Fruit fly (Drosophila melanogaster) whole organism, embryonic: Measurements from ENCODE around the gene CG33341.

Experiments
- Antp ChIP-seq: fragments of 200-800 bp; sonication (Bioruptor generic); optimal IDR thresholded peaks from 3 replicates; lab custom pipeline; 2016; ENCODE audit warnings: missing biosample characterization, missing genetic modification characterization
- CG10209 ChIP-seq: fragments of 200-800 bp; sonication (Bioruptor generic); optimal IDR thresholded peaks from 3 replicates; lab custom pipeline; 2017; ENCODE audit warnings: missing biosample characterization, mild to moderate bottlenecking, missing genetic modification characterization, missing genetic modification reagents
- CG1024 ChIP-seq: fragments of 200-800 bp; sonication (Bioruptor generic); IDR thresholded peaks from 2 replicates; pipeline ENCODE4 v1.3.6; 2022; ENCODE audit warnings: missing biosample characterization, missing genetic modification characterization
- CG10654 ChIP-seq: fragments of 200-800 bp; sonication (Bioruptor generic); optimal IDR thresholded peaks from 2 replicates; lab custom pipeline; 2016; ENCODE audit warnings: missing biosample characterization, missing genetic modification characterization
- CG10959 ChIP-seq: fragments of 200-800 bp; sonication (Bioruptor generic); IDR thresholded peaks from 2 replicates; pipeline ENCODE4 v1.3.6; 2022; ENCODE audit warnings: missing biosample characterization, missing genetic modification characterization
- CG10979 ChIP-seq: fragments of 200-800 bp; sonication (Bioruptor generic); optimal IDR thresholded peaks from 2 replicates; lab custom pipeline; 2018; ENCODE audit warnings: missing biosample characterization, mild to moderate bottlenecking, missing genetic modification characterization, moderate library complexity
- CG11247 ChIP-seq: fragments of 200-800 bp; sonication (Bioruptor generic); IDR thresholded peaks from 2 replicates; pipeline ENCODE4 v1.3.6; 2022; ENCODE audit warnings: missing biosample characterization, missing genetic modification characterization
- CG12744 ChIP-seq: fragments of 200-800 bp; sonication (Bioruptor generic); optimal IDR thresholded peaks from 2 replicates; lab custom pipeline; 2016; ENCODE audit warnings: missing biosample characterization, missing genetic modification characterization
- CG15073 ChIP-seq: fragments of 200-800 bp; sonication (Bioruptor generic); optimal IDR thresholded peaks from 2 replicates; lab custom pipeline; 2016; ENCODE audit warnings: missing biosample characterization, missing genetic modification characterization
- CG15601 ChIP-seq: fragments of 200-800 bp; sonication (Bioruptor generic); optimal IDR thresholded peaks from 3 replicates; lab custom pipeline; 2019; ENCODE audit warnings: missing biosample characterization, mild to moderate bottlenecking, missing genetic modification characterization, moderate library complexity
- CG16813 ChIP-seq: fragments of 200-800 bp; sonication (Bioruptor generic); IDR thresholded peaks from 3 replicates; pipeline ENCODE4 v1.3.6; 2022; ENCODE audit warnings: missing biosample characterization, missing genetic modification characterization; ENCODE audit not compliant: partially characterized antibody
- CG2129 ChIP-seq: fragments of 200-800 bp; sonication (Bioruptor generic); IDR thresholded peaks from 2 replicates; pipeline ENCODE4 v1.3.6; 2022; ENCODE audit warnings: missing biosample characterization, missing genetic modification characterization; ENCODE audit not compliant: partially characterized antibody
- CG31224 ChIP-seq: fragments of 200-800 bp; sonication (Bioruptor generic); IDR thresholded peaks from 2 replicates; pipeline ENCODE4 v1.3.6; 2022; ENCODE audit warnings: missing biosample characterization, missing genetic modification characterization
- CG31388 ChIP-seq: fragments of 200-800 bp; sonication (Bioruptor generic); optimal IDR thresholded peaks from 2 replicates; lab custom pipeline; 2016; ENCODE audit warnings: missing biosample characterization, missing genetic modification characterization
- CG31441 ChIP-seq: fragments of 200-800 bp; sonication (Bioruptor generic); IDR thresholded peaks from 2 replicates; pipeline ENCODE4 v1.3.6; 2022; ENCODE audit warnings: missing biosample characterization, missing genetic modification characterization
- CG32772 ChIP-seq: fragments of 200-800 bp; sonication (Bioruptor generic); IDR thresholded peaks from 2 replicates; pipeline ENCODE4 v1.3.6; 2022; ENCODE audit warnings: missing biosample characterization, missing genetic modification characterization
- CG3995 ChIP-seq: fragments of 200-800 bp; sonication (Bioruptor generic); optimal IDR thresholded peaks from 3 replicates; lab custom pipeline; 2016; ENCODE audit warnings: missing biosample characterization, missing genetic modification characterization
- CG4328 ChIP-seq: fragments of 200-800 bp; sonication (Bioruptor generic); optimal IDR thresholded peaks from 3 replicates; lab custom pipeline; 2017; ENCODE audit warnings: missing biosample characterization, missing genetic modification reagents, missing genetic modification characterization
- CG4820 ChIP-seq: fragments of 200-800 bp; sonication (Bioruptor generic); optimal IDR thresholded peaks from 3 replicates; lab custom pipeline; 2016; ENCODE audit warnings: missing biosample characterization, missing genetic modification characterization
- CG5245 ChIP-seq: fragments of 200-800 bp; sonication (Bioruptor generic); optimal IDR thresholded peaks from 3 replicates; lab custom pipeline; 2016; ENCODE audit warnings: missing biosample characterization, missing genetic modification characterization
- CG6254 ChIP-seq: fragments of 200-800 bp; sonication (Bioruptor generic); optimal IDR thresholded peaks from 3 replicates; lab custom pipeline; 2017; ENCODE audit warnings: mild to moderate bottlenecking, missing biosample characterization, missing genetic modification reagents, missing genetic modification characterization
- CG8290 ChIP-seq, 3 experiments: fragments of 200-800 bp; sonication (Bioruptor generic); optimal IDR thresholded peaks; 2 replicates each; lab custom pipeline; 2016 to 2019; ENCODE audit warnings: missing biosample characterization in 3 of 3, missing genetic modification characterization in 3 of 3, mild to moderate bottlenecking in 2 of 3, moderate library complexity in 1 of 3
- CG9215 ChIP-seq: fragments of 200-800 bp; sonication (Bioruptor generic); IDR thresholded peaks from 2 replicates; pipeline ENCODE4 v1.3.6; 2022; ENCODE audit warnings: missing biosample characterization, missing genetic modification characterization
- Ets65A ChIP-seq: fragments of 200-800 bp; sonication (Bioruptor generic); peaks from one replicate; lab custom pipeline; 2016; ENCODE audit warnings: missing biosample characterization, missing genetic modification characterization
- Fer2 ChIP-seq: fragments of 200-800 bp; sonication (Bioruptor generic); optimal IDR thresholded peaks from 2 replicates; lab custom pipeline; 2018; ENCODE audit warnings: missing biosample characterization, mild to moderate bottlenecking, missing genetic modification characterization, moderate library complexity
- HHEX ChIP-seq: fragments of 200-800 bp; sonication (Bioruptor generic); optimal IDR thresholded peaks from 3 replicates; lab custom pipeline; 2017; ENCODE audit warnings: missing biosample characterization, mild to moderate bottlenecking, missing genetic modification characterization, missing genetic modification reagents
- HmgZ ChIP-seq: fragments of 200-800 bp; sonication (Bioruptor generic); optimal IDR thresholded peaks from 2 replicates; lab custom pipeline; 2018; ENCODE audit warnings: missing biosample characterization, mild to moderate bottlenecking, missing genetic modification characterization
- Hmx ChIP-seq: fragments of 200-800 bp; sonication (Bioruptor generic); optimal IDR thresholded peaks from 2 replicates; lab custom pipeline; 2016; ENCODE audit warnings: missing biosample characterization, missing genetic modification characterization
- Hr78 ChIP-seq, 2 experiments: fragments of 200-800 bp in 1 of 2; fragments of >200 bp in 1 of 2; sonication (Bioruptor generic) in 1 of 2; optimal IDR thresholded peaks; 2 replicates each; lab custom pipeline; 2017 to 2019; ENCODE audit warnings: missing biosample characterization in 2 of 2, missing genetic modification characterization in 2 of 2, mild to moderate bottlenecking in 1 of 2, moderate library complexity in 1 of 2
- Lpt ChIP-seq: fragments of >200 bp; optimal IDR thresholded peaks from 2 replicates; lab custom pipeline; 2018; ENCODE audit warnings: missing biosample characterization, missing genetic modification characterization
- ac ChIP-seq: fragments of 200-800 bp; sonication (Bioruptor generic); optimal IDR thresholded peaks from 3 replicates; lab custom pipeline; 2017; ENCODE audit warnings: missing biosample characterization, mild to moderate bottlenecking, missing genetic modification characterization
- bab2 ChIP-seq: fragments of 200-800 bp; sonication (Bioruptor generic); optimal IDR thresholded peaks from 2 replicates; lab custom pipeline; 2016; ENCODE audit warnings: missing biosample characterization, missing genetic modification characterization
- cg ChIP-seq: fragments of 200-800 bp; sonication (Bioruptor generic); optimal IDR thresholded peaks from 3 replicates; lab custom pipeline; 2019; ENCODE audit warnings: missing biosample characterization, mild to moderate bottlenecking, missing genetic modification characterization, moderate library complexity
- chinmo ChIP-seq: fragments of 200-800 bp; sonication (Bioruptor generic); IDR thresholded peaks from 4 replicates; pipeline ENCODE4 v1.3.6; 2022; ENCODE audit warnings: missing biosample characterization, missing genetic modification characterization; ENCODE audit not compliant: partially characterized antibody
- ewg ChIP-seq: fragments of 200-800 bp; sonication (Bioruptor generic); optimal IDR thresholded peaks from 3 replicates; lab custom pipeline; 2017; ENCODE audit warnings: mild to moderate bottlenecking, missing biosample characterization, missing genetic modification reagents, missing genetic modification characterization
- exex ChIP-seq: fragments of 200-800 bp; sonication (Bioruptor generic); optimal IDR thresholded peaks from 4 replicates; lab custom pipeline; 2018; ENCODE audit warnings: missing biosample characterization, mild to moderate bottlenecking, missing genetic modification characterization, moderate library complexity
- fd102C ChIP-seq: fragments of 200-800 bp; sonication (Bioruptor generic); optimal IDR thresholded peaks from 2 replicates; lab custom pipeline; 2018; ENCODE audit warnings: missing biosample characterization, mild to moderate bottlenecking, missing genetic modification characterization, moderate library complexity
- grau ChIP-seq: fragments of 200-800 bp; optimal IDR thresholded peaks from 3 replicates; lab custom pipeline; 2019; ENCODE audit warnings: missing biosample characterization, mild to moderate bottlenecking, missing genetic modification characterization, moderate library complexity
- inv ChIP-seq: fragments of 200-800 bp; sonication (Bioruptor generic); IDR thresholded peaks from 2 replicates; pipeline ENCODE4 v1.3.6; 2022; ENCODE audit warnings: missing biosample characterization, missing genetic modification characterization; ENCODE audit not compliant: partially characterized antibody
- lmd ChIP-seq: fragments of 200-800 bp; sonication (Bioruptor generic); IDR thresholded peaks from 2 replicates; pipeline ENCODE4 v1.3.6; 2022; ENCODE audit warnings: missing biosample characterization, missing genetic modification characterization
- lov ChIP-seq, 2 experiments: fragments of 200-800 bp in 1 of 2; fragments of >200 bp in 1 of 2; sonication (Bioruptor generic) in 1 of 2; IDR thresholded peaks in 1 of 2; optimal IDR thresholded peaks in 1 of 2; 2 replicates in 1 of 2; 3 replicates in 1 of 2; pipeline versions ENCODE4 v1.3.6 to Lab custom; 2017 to 2022; ENCODE audit warnings: missing biosample characterization in 1 of 2, missing genetic modification characterization in 1 of 2
- luna ChIP-seq: fragments of 200-800 bp; sonication (Bioruptor generic); optimal IDR thresholded peaks from 2 replicates; lab custom pipeline; 2016; ENCODE audit warnings: missing biosample characterization, missing genetic modification characterization
- onecut ChIP-seq: fragments of 200-800 bp; sonication (Bioruptor generic); IDR thresholded peaks from 2 replicates; pipeline ENCODE4 v1.3.6; 2022; ENCODE audit warnings: missing biosample characterization, missing genetic modification characterization
- otp ChIP-seq: fragments of 200-800 bp; sonication (Bioruptor generic); IDR thresholded peaks from 3 replicates; pipeline ENCODE4, ENCODE4 v1.3.6; 2022; ENCODE audit warnings: missing biosample characterization, missing genetic modification characterization
- repo ChIP-seq: fragments of 200-800 bp; sonication (Bioruptor generic); optimal IDR thresholded peaks from 2 replicates; lab custom pipeline; 2016; ENCODE audit warnings: missing biosample characterization, missing genetic modification characterization
- seq ChIP-seq: fragments of 200-800 bp; sonication (Bioruptor generic); IDR thresholded peaks from 2 replicates; pipeline ENCODE4 v1.3.6; 2022; ENCODE audit warnings: missing biosample characterization, missing genetic modification characterization
- sr ChIP-seq: fragments of 200-800 bp; sonication (Bioruptor generic); IDR thresholded peaks from 3 replicates; pipeline ENCODE4 v1.3.6; 2022; ENCODE audit warnings: missing biosample characterization, missing genetic modification characterization
- tx ChIP-seq: fragments of 200-800 bp; sonication (Bioruptor generic); optimal IDR thresholded peaks from 2 replicates; lab custom pipeline; 2016; ENCODE audit warnings: missing biosample characterization, missing genetic modification characterization
- wdn ChIP-seq: fragments of 200-800 bp; sonication (Bioruptor generic); IDR thresholded peaks from 2 replicates; pipeline ENCODE4 v1.3.6; 2022; ENCODE audit warnings: missing biosample characterization, missing genetic modification characterization

CG33341 gene

DNA sequence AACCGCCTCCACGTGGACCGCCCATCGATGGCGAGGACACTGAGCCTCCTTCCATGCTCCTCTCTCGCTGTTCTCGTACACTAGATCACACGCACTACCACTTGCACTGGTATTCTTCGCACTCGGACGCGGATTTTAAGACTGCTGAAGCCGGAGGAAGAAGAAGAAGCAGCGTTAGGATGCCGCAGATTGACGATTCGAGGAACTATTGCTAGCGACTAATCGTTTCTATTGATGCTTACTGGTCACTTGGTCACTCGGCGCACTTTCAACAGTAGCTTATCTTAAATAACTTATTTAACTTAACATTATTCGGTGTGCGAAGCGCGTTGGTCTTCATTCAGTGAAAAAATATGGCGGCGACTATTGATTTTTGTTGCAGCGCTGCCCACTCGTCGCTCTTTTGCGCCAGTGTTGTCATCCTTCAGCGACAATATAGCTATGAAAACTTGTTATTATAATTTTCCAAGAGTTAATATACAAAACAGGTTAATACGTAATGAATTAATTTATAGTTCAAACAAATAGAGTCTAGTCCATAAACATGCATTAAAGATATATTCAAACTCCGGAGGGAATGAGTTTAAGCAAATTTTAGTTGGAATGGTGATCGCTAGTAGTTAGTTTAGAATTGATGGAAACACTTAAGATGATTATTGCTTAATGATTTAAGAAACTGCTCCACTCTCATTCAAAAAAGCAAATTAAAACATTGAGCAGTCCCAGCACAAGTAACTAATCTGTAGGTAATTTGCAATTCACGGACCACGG lies 19.6 kb upstream of the CG33341 start, which contains the start of the genes CG5746 and CG6454 (continued):
- TF ChIP-seq Ets65A (GFP tag; lab: Kevin White, UChicago), result peak; percentile 69
- TF ChIP-seq CG31388, result no peak
- TF ChIP-seq CG10654 (GFP tag; lab: Kevin White, UChicago), result no peak
- no peak for TF ChIP-seq CG15601 (tag; lab: Kevin White, UChicago)
- peak; percentile 35 for TF ChIP-seq CG12744 (GFP tag; lab: Kevin White, UChicago)
- TF ChIP-seq CG10959 (GFP tag; lab: Robert Waterston, UW), result no peak
- no peak for TF ChIP-seq cg
- no peak for TF ChIP-seq CG15073 (GFP tag; lab: Kevin White, UChicago)
- no peak for TF ChIP-seq lov (optimal IDR thresholded peaks at IDR 0.05; lab: Kevin White, UChicago)
- no peak for TF ChIP-seq lov (GFP tag; IDR thresholded peaks at IDR 0.05; lab: Robert Waterston, UW)
- no peak for TF ChIP-seq CG16813 (GFP tag; lab: Robert Waterston, UW)
- TF ChIP-seq fd102C (GFP tag; lab: Kevin White, UChicago), result no peak
- TF ChIP-seq wdn, result peak; percentile 45; the same call in 1 of the 2 replicates
- no peak for TF ChIP-seq CG10209 (GFP tag; lab: Kevin White, UChicago)
- TF ChIP-seq CG32772, result no peak; the same call in 1 of the 2 replicates
- TF ChIP-seq sr (GFP tag; lab: Robert Waterston, UW), result no peak
- TF ChIP-seq exex (tag; lab: Kevin White, UChicago), result no peak
- peak; percentile 11 for TF ChIP-seq Antp (GFP tag; lab: Kevin White, UChicago)
- TF ChIP-seq grau (tag; lab: Kevin White, UChicago), result no peak
- TF ChIP-seq otp, result no peak
- TF ChIP-seq ac (GFP tag; lab: Kevin White, UChicago), result no peak
- no peak for TF ChIP-seq Fer2
- TF ChIP-seq ewg (GFP tag; lab: Kevin White, UChicago), result no peak
- no peak for TF ChIP-seq seq (GFP tag; lab: Robert Waterston, UW)
- no peak for TF ChIP-seq chinmo (GFP tag; lab: Robert Waterston, UW)
- TF ChIP-seq CG10979, result peak; percentile 27
- TF ChIP-seq tx (GFP tag; lab: Kevin White, UChicago), result peak; percentile 43
- peak; percentile 42 for TF ChIP-seq CG11247 (GFP tag; lab: Robert Waterston, UW)
- TF ChIP-seq CG5245 (GFP tag; lab: Kevin White, UChicago), result peak; percentile 28
- peak; percentile 55 for TF ChIP-seq CG4820 (GFP tag; lab: Kevin White, UChicago)
- TF ChIP-seq HHEX (GFP tag; lab: Kevin White, UChicago), result no peak
- no peak for TF ChIP-seq CG1024 (GFP tag; lab: Robert Waterston, UW)
- no peak for TF ChIP-seq repo (GFP tag; lab: Kevin White, UChicago)
- TF ChIP-seq inv (GFP tag; lab: Robert Waterston, UW), result no peak
- TF ChIP-seq bab2 (GFP tag; lab: Kevin White, UChicago), result peak; percentile 59
- no peak for TF ChIP-seq CG31441 (GFP tag; lab: Robert Waterston, UW)
- peak; percentile 39; the same call in 1 of the 2 replicates for TF ChIP-seq lmd
- TF ChIP-seq CG9215 (GFP tag; lab: Robert Waterston, UW), result peak; percentile 54
- peak; percentile 38 for TF ChIP-seq CG8290 (GFP tag; optimal IDR thresholded peaks at IDR 0.05; lab: Kevin White, UChicago)
- no peak for TF ChIP-seq CG8290 (tag; optimal IDR thresholded peaks at IDR 0.05; lab: Kevin White, UChicago)
- TF ChIP-seq HmgZ (tag; lab: Kevin White, UChicago), result peak; percentile 58
- no peak for TF ChIP-seq CG4328 (GFP tag; lab: Kevin White, UChicago)
- TF ChIP-seq Hr78 (GFP tag; optimal IDR thresholded peaks at IDR 0.05; lab: Kevin White, UChicago), result no peak
- TF ChIP-seq Hmx (GFP tag; lab: Kevin White, UChicago), result no peak
- TF ChIP-seq CG2129 (GFP tag; lab: Robert Waterston, UW), result no peak
- peak; percentile 100 for TF ChIP-seq onecut (GFP tag; lab: Robert Waterston, UW)
- no peak for TF ChIP-seq CG6254 (GFP tag; lab: Kevin White, UChicago)
- no peak for TF ChIP-seq Lpt (GFP tag; lab: Kevin White, UChicago)
- peak; percentile 63 for TF ChIP-seq CG3995 (GFP tag; lab: Kevin White, UChicago)
- no peak; the same call in 1 of the 2 replicates for TF ChIP-seq CG31224 (GFP tag; lab: Robert Waterston, UW)
- no peak for TF ChIP-seq luna (GFP tag; lab: Kevin White, UChicago)
